Fruit fly (Drosophila melanogaster) whole organism, embryonic: Measurements from ENCODE around the gene CG10638.

Experiments used
- Adf1 ChIP-seq: fragments of 200-800 bp; sonication (Bioruptor generic); IDR thresholded peaks from 2 replicates; pipeline ENCODE4 v1.3.6; 2022; ENCODE audit warnings: missing biosample characterization, missing genetic modification characterization
- Antp ChIP-seq: fragments of 200-800 bp; sonication (Bioruptor generic); optimal IDR thresholded peaks from 3 replicates; lab custom pipeline; 2016; ENCODE audit warnings: missing biosample characterization, missing genetic modification characterization
- B-H2 ChIP-seq: fragments of 200-800 bp; sonication (Bioruptor generic); optimal IDR thresholded peaks from 2 replicates; lab custom pipeline; 2018; ENCODE audit warnings: missing biosample characterization, mild to moderate bottlenecking, missing genetic modification characterization
- BtbVII ChIP-seq: fragments of 200-800 bp; sonication (Bioruptor generic); optimal IDR thresholded peaks from 3 replicates; lab custom pipeline; 2017; ENCODE audit warnings: missing biosample characterization, mild to moderate bottlenecking, missing genetic modification characterization
- CG10366 ChIP-seq: fragments of 200-800 bp; sonication (Bioruptor generic); IDR thresholded peaks from 2 replicates; pipeline ENCODE4 v1.3.6; 2022; ENCODE audit warnings: missing biosample characterization, missing genetic modification characterization
- CG10543 ChIP-seq: fragments of 200-800 bp; sonication (Bioruptor generic); optimal IDR thresholded peaks from 3 replicates; lab custom pipeline; 2017; ENCODE audit warnings: missing biosample characterization, mild to moderate bottlenecking, missing genetic modification characterization, moderate library complexity
- CG12744 ChIP-seq: fragments of 200-800 bp; sonication (Bioruptor generic); optimal IDR thresholded peaks from 2 replicates; lab custom pipeline; 2016; ENCODE audit warnings: missing biosample characterization, missing genetic modification characterization
- CG13775 ChIP-seq: fragments of 200-800 bp; sonication (Bioruptor generic); optimal IDR thresholded peaks from 3 replicates; lab custom pipeline; 2017; ENCODE audit warnings: missing biosample characterization, mild to moderate bottlenecking, missing genetic modification characterization
- CG15696 ChIP-seq: fragments of 200-800 bp; sonication (Bioruptor generic); optimal IDR thresholded peaks from 2 replicates; lab custom pipeline; 2019; ENCODE audit warnings: missing biosample characterization, mild to moderate bottlenecking, missing genetic modification characterization, moderate library complexity
- CG17359 ChIP-seq: fragments of 200-800 bp; sonication (Bioruptor generic); optimal IDR thresholded peaks from 3 replicates; lab custom pipeline; 2018; ENCODE audit warnings: missing biosample characterization, mild to moderate bottlenecking, missing genetic modification characterization, moderate library complexity
- CG18011 ChIP-seq: fragments of 200-800 bp; sonication (Bioruptor generic); optimal IDR thresholded peaks from 2 replicates; lab custom pipeline; 2017; ENCODE audit warnings: missing biosample characterization, missing genetic modification characterization, mild to moderate bottlenecking, moderate library complexity, missing genotype
- CG2199 ChIP-seq: fragments of 200-800 bp; sonication (Bioruptor generic); IDR thresholded peaks from 3 replicates; pipeline ENCODE4 v1.3.6; 2022; ENCODE audit warnings: missing biosample characterization, missing genetic modification characterization
- CG2889 ChIP-seq: fragments of 200-800 bp; sonication (Bioruptor generic); IDR thresholded peaks from 3 replicates; pipeline ENCODE4 v1.3.6; 2022; ENCODE audit warnings: missing biosample characterization, missing genetic modification characterization
- CG3847 ChIP-seq: fragments of 200-800 bp; sonication (Bioruptor generic); IDR thresholded peaks from 2 replicates; pipeline ENCODE4 v1.3.6; 2022; ENCODE audit warnings: missing biosample characterization, missing genetic modification characterization
- CG6254 ChIP-seq: fragments of 200-800 bp; sonication (Bioruptor generic); optimal IDR thresholded peaks from 3 replicates; lab custom pipeline; 2017; ENCODE audit warnings: mild to moderate bottlenecking, missing biosample characterization, missing genetic modification reagents, missing genetic modification characterization
- CG7963 ChIP-seq: fragments of 200-800 bp; sonication (Bioruptor generic); IDR thresholded peaks from 3 replicates; pipeline ENCODE4 v1.3.6; 2022; ENCODE audit warnings: missing biosample characterization, missing genetic modification characterization; ENCODE audit not compliant: partially characterized antibody
- CG7987 ChIP-seq: fragments of 200-800 bp; sonication (Bioruptor generic); optimal IDR thresholded peaks from 2 replicates; lab custom pipeline; 2018; ENCODE audit warnings: missing biosample characterization, mild to moderate bottlenecking, missing genetic modification characterization, moderate library complexity
- CG8359 ChIP-seq: fragments of 200-800 bp; sonication (Bioruptor generic); optimal IDR thresholded peaks from 2 replicates; lab custom pipeline; 2017; ENCODE audit warnings: missing biosample characterization, mild to moderate bottlenecking, missing genetic modification characterization, borderline replicate concordance
- CG8478 ChIP-seq: fragments of >200 bp; optimal IDR thresholded peaks from 2 replicates; lab custom pipeline; 2018
- Camta ChIP-seq: fragments of 200-800 bp; sonication (Bioruptor generic); optimal IDR thresholded peaks from 2 replicates; lab custom pipeline; 2016; ENCODE audit warnings: missing biosample characterization, missing genetic modification characterization
- D19A ChIP-seq: fragments of 200-800 bp; optimal IDR thresholded peaks from 3 replicates; lab custom pipeline; 2019; ENCODE audit warnings: missing biosample characterization, mild to moderate bottlenecking, missing genetic modification characterization, moderate library complexity
- Dip2 ChIP-seq: fragments of 200-800 bp; sonication (Bioruptor generic); IDR thresholded peaks from 2 replicates; pipeline ENCODE4 v1.3.6; 2022; ENCODE audit warnings: missing biosample characterization, missing genetic modification characterization
- E2f1 ChIP-seq: fragments of 200-800 bp; sonication (Bioruptor generic); IDR thresholded peaks from 2 replicates; pipeline ENCODE4 v1.3.6; 2022; ENCODE audit warnings: missing biosample characterization, missing genetic modification characterization
- Elba2 ChIP-seq: fragments of 200-800 bp; sonication (Bioruptor generic); optimal IDR thresholded peaks from 3 replicates; lab custom pipeline; 2016; ENCODE audit warnings: missing biosample characterization, missing genetic modification characterization
- Fer2 ChIP-seq: fragments of 200-800 bp; sonication (Bioruptor generic); optimal IDR thresholded peaks from 2 replicates; lab custom pipeline; 2018; ENCODE audit warnings: missing biosample characterization, mild to moderate bottlenecking, missing genetic modification characterization, moderate library complexity
- Hey ChIP-seq: fragments of 200-800 bp; sonication (Bioruptor generic); optimal IDR thresholded peaks from 3 replicates; lab custom pipeline; 2018; ENCODE audit warnings: missing biosample characterization, mild to moderate bottlenecking, missing genetic modification characterization
- Mad ChIP-seq: fragments of 200-800 bp; sonication (Bioruptor generic); optimal IDR thresholded peaks from 2 replicates; lab custom pipeline; 2016; ENCODE audit warnings: missing biosample characterization, missing genetic modification characterization
- Mes4 ChIP-seq: fragments of 200-800 bp; sonication (Bioruptor generic); optimal IDR thresholded peaks from 2 replicates; lab custom pipeline; 2016; ENCODE audit warnings: missing biosample characterization, missing genetic modification characterization
- Sox102F ChIP-seq: fragments of 200-800 bp; sonication (Bioruptor generic); optimal IDR thresholded peaks from 2 replicates; lab custom pipeline; 2018; ENCODE audit warnings: missing biosample characterization, mild to moderate bottlenecking, missing genetic modification characterization, moderate library complexity
- TFAM ChIP-seq: fragments of 200-800 bp; sonication (Bioruptor generic); optimal IDR thresholded peaks from 2 replicates; lab custom pipeline; 2017; ENCODE audit warnings: missing biosample characterization, missing genetic modification characterization, inconsistent platforms
- aop ChIP-seq: fragments of 200-800 bp; sonication (Bioruptor generic); IDR thresholded peaks from 2 replicates; pipeline ENCODE4 v1.3.6; 2022; ENCODE audit warnings: missing biosample characterization, missing genetic modification characterization
- bbx ChIP-seq: fragments of 200-800 bp; sonication (Bioruptor generic); IDR thresholded peaks from 2 replicates; pipeline ENCODE4 v1.3.6; 2022; ENCODE audit warnings: missing biosample characterization, missing genetic modification characterization; ENCODE audit not compliant: partially characterized antibody
- cad ChIP-seq: fragments of >200 bp; optimal IDR thresholded peaks from 2 replicates; lab custom pipeline; 2017; ENCODE audit warnings: missing biosample characterization, missing genetic modification characterization
- danr ChIP-seq: fragments of 200-800 bp; sonication (Bioruptor generic); IDR thresholded peaks from 2 replicates; pipeline ENCODE4 v1.3.6; 2022; ENCODE audit warnings: missing biosample characterization, missing genetic modification characterization
- dpn ChIP-seq, 2 experiments: fragments of 200-800 bp; sonication (Bioruptor generic); optimal IDR thresholded peaks; 3 replicates each; lab custom pipeline; 2016; ENCODE audit warnings: missing biosample characterization in 2 of 2, missing genetic modification characterization in 2 of 2
- fu2 ChIP-seq: fragments of 200-800 bp; sonication (Bioruptor generic); optimal IDR thresholded peaks from 2 replicates; lab custom pipeline; 2016; ENCODE audit warnings: missing biosample characterization, missing genetic modification characterization
- gcm ChIP-seq: fragments of 200-800 bp; sonication (Bioruptor generic); optimal IDR thresholded peaks from 2 replicates; lab custom pipeline; 2019; ENCODE audit warnings: missing biosample characterization, mild to moderate bottlenecking, missing genetic modification characterization, moderate library complexity
- gcm2 ChIP-seq: fragments of 200-800 bp; sonication (Bioruptor generic); optimal IDR thresholded peaks from 2 replicates; lab custom pipeline; 2016; ENCODE audit warnings: missing biosample characterization, missing genetic modification characterization
- h ChIP-seq: fragments of >200 bp; optimal IDR thresholded peaks from 2 replicates; lab custom pipeline; 2017
- her ChIP-seq: fragments of 200-800 bp; sonication (Bioruptor generic); optimal IDR thresholded peaks from 2 replicates; lab custom pipeline; 2016; ENCODE audit warnings: missing biosample characterization, missing genetic modification characterization
- ken ChIP-seq: fragments of 200-800 bp; sonication (Bioruptor generic); IDR thresholded peaks from 3 replicates; pipeline ENCODE4 v1.3.6; 2022; ENCODE audit warnings: missing biosample characterization, missing genetic modification characterization
- mam ChIP-seq: fragments of 200-800 bp; sonication (Bioruptor generic); optimal IDR thresholded peaks from 3 replicates; lab custom pipeline; 2016; ENCODE audit warnings: missing biosample characterization, missing genetic modification characterization
- pnt ChIP-seq: fragments of 200-800 bp; sonication (Bioruptor generic); optimal IDR thresholded peaks from 3 replicates; lab custom pipeline; 2016; ENCODE audit warnings: missing biosample characterization, missing genetic modification characterization
- pum ChIP-seq: fragments of 200-800 bp; sonication (Bioruptor generic); optimal IDR thresholded peaks from 2 replicates; lab custom pipeline; 2016; ENCODE audit warnings: missing biosample characterization, missing genetic modification characterization
- repo ChIP-seq: fragments of 200-800 bp; sonication (Bioruptor generic); optimal IDR thresholded peaks from 2 replicates; lab custom pipeline; 2016; ENCODE audit warnings: missing biosample characterization, missing genetic modification characterization
- sd ChIP-seq: fragments of 200-800 bp; sonication (Bioruptor generic); optimal IDR thresholded peaks from 3 replicates; lab custom pipeline; 2018; ENCODE audit warnings: missing biosample characterization, mild to moderate bottlenecking, missing genetic modification characterization, moderate library complexity
- sens-2 ChIP-seq: fragments of 200-800 bp; sonication (Bioruptor generic); IDR thresholded peaks from 2 replicates; pipeline ENCODE4 v1.3.6; 2022; ENCODE audit warnings: missing biosample characterization, missing genetic modification characterization
- shn ChIP-seq: fragments of 200-800 bp; sonication (Bioruptor generic); optimal IDR thresholded peaks from 3 replicates; lab custom pipeline; 2016; ENCODE audit warnings: missing biosample characterization, missing genetic modification characterization
- sim ChIP-seq: fragments of 200-800 bp; sonication (Bioruptor generic); IDR thresholded peaks from 2 replicates; pipeline ENCODE4 v1.3.6; 2022; ENCODE audit warnings: missing biosample characterization, missing genetic modification characterization
- ssp ChIP-seq: fragments of 200-800 bp; sonication (Bioruptor generic); IDR thresholded peaks from 2 replicates; pipeline ENCODE4 v1.3.6; 2022; ENCODE audit warnings: missing biosample characterization, missing genetic modification characterization
- stwl ChIP-seq: fragments of 200-800 bp; sonication (Bioruptor generic); optimal IDR thresholded peaks from 3 replicates; lab custom pipeline; 2018; ENCODE audit warnings: missing biosample characterization, mild to moderate bottlenecking, missing genetic modification characterization, moderate library complexity
- zfh1 ChIP-seq: fragments of 200-800 bp; sonication (Bioruptor generic); IDR thresholded peaks from 3 replicates; pipeline ENCODE4 v1.3.6; 2022; ENCODE audit warnings: missing biosample characterization, missing genetic modification characterization

CG10638 gene

DNA sequence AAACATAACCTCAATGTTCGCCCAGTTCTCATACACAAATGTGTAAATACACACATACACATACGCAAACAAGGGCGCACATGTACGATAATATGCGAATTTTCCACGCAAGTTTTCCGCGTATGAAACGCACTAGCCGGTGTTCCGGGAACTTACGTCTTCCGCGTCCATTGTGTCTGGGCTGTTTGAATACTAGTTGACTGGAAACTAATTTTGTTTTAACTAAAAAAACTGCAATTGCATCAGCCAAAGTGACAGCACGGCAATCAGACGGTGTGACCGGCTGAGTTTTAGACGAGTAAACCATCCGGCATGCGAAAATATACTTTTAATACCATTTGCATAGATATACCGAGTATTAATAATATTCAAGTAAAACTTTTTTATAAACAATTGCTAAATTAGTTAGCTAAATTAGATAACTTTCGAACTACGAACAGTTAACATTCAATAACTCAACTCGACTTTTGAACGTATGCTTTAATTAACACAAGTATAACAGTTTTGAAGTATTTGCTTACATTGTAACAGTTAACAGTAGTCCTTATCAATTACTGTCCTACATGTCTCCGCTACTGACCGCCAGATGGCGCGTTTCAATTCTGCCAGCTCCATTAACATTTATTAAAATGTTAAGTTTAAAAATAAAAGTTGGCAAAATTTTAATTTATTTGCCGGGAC lies 25.5 kb upstream of the CG10638 start, which contains the start of gene eIF2beta (continued):
- peak; percentile 22 for TF ChIP-seq gcm (GFP tag; lab: Kevin White, UChicago)
- TF ChIP-seq ken (GFP tag; lab: Robert Waterston, UW): no peak
- TF ChIP-seq dpn (GFP tag; optimal IDR thresholded peaks at IDR 0.05; lab: Kevin White, UChicago): peak in 1 of 2 experiments; percentile 18
- TF ChIP-seq CG6254 (GFP tag; lab: Kevin White, UChicago): peak; percentile 80
- no peak for TF ChIP-seq CG8359 (GFP tag; lab: Kevin White, UChicago)
- no peak for TF ChIP-seq CG8478 (lab: Kevin White, UChicago)
- TF ChIP-seq shn: no peak
- no peak for TF ChIP-seq zfh1 (GFP tag; lab: Robert Waterston, UW)
- no peak for TF ChIP-seq TFAM (GFP tag; lab: Kevin White, UChicago)
- no peak for TF ChIP-seq repo (GFP tag; lab: Kevin White, UChicago)
- TF ChIP-seq danr (GFP tag; lab: Robert Waterston, UW): no peak
- TF ChIP-seq ssp (GFP tag; lab: Robert Waterston, UW): no peak
- peak; percentile 15 for TF ChIP-seq Camta (GFP tag; lab: Kevin White, UChicago)
- peak; percentile 63 for TF ChIP-seq sd (tag; lab: Kevin White, UChicago)
- TF ChIP-seq stwl (tag; lab: Kevin White, UChicago): peak; percentile 46
- no peak for TF ChIP-seq CG12744 (GFP tag; lab: Kevin White, UChicago)
- TF ChIP-seq bbx: no peak
- TF ChIP-seq CG17359 (tag; lab: Kevin White, UChicago): peak; percentile 45
- TF ChIP-seq B-H2: no peak
- TF ChIP-seq CG2889 (GFP tag; lab: Robert Waterston, UW): no peak
- no peak for TF ChIP-seq cad (GFP tag; lab: Kevin White, UChicago)
- TF ChIP-seq aop (GFP tag; lab: Robert Waterston, UW): no peak
- peak; percentile 18 for TF ChIP-seq CG15696 (tag; lab: Kevin White, UChicago)
- TF ChIP-seq CG13775 (GFP tag; lab: Kevin White, UChicago): peak; percentile 38
- no peak for TF ChIP-seq Elba2 (GFP tag; lab: Kevin White, UChicago)
- peak; percentile 27 for TF ChIP-seq CG10543 (GFP tag; lab: Kevin White, UChicago)
- no peak for TF ChIP-seq Antp (GFP tag; lab: Kevin White, UChicago)
- no peak for TF ChIP-seq mam (GFP tag; lab: Kevin White, UChicago)
- peak; percentile 41 for TF ChIP-seq D19A
- TF ChIP-seq h (lab: Kevin White, UChicago): no peak
- TF ChIP-seq BtbVII: peak; percentile 51
- peak; percentile 39 for TF ChIP-seq Mes4 (GFP tag; lab: Kevin White, UChicago)
- no peak for TF ChIP-seq CG18011 (GFP tag; lab: Kevin White, UChicago)
- no peak for TF ChIP-seq Fer2
- TF ChIP-seq gcm2 (GFP tag; lab: Kevin White, UChicago): no peak
- TF ChIP-seq CG3847 (GFP tag; lab: Robert Waterston, UW): no peak
- no peak for TF ChIP-seq E2f1 (GFP tag; lab: Robert Waterston, UW)
- TF ChIP-seq sens-2 (GFP tag; lab: Robert Waterston, UW): no peak
- no peak; the same call in 1 of the 2 replicates for TF ChIP-seq Adf1 (GFP tag; lab: Robert Waterston, UW)
- no peak for TF ChIP-seq Dip2
- TF ChIP-seq CG7963 (GFP tag; lab: Robert Waterston, UW): no peak
- TF ChIP-seq pum (GFP tag; lab: Kevin White, UChicago): no peak
- peak; percentile 18 for TF ChIP-seq fu2 (GFP tag; lab: Kevin White, UChicago)
- TF ChIP-seq Mad (GFP tag; lab: Kevin White, UChicago): no peak
- TF ChIP-seq Sox102F (GFP tag; lab: Kevin White, UChicago): peak; percentile 31
- TF ChIP-seq CG2199 (GFP tag; lab: Robert Waterston, UW): no peak
- no peak for TF ChIP-seq her (GFP tag; lab: Kevin White, UChicago)
- TF ChIP-seq CG7987 (GFP tag; lab: Kevin White, UChicago): peak; percentile 76
- no peak for TF ChIP-seq Hey (tag; lab: Kevin White, UChicago)
- 0 out of 2 replicates have a peak, but pooled peaks have one; percentile 8 for TF ChIP-seq sim (GFP tag; lab: Robert Waterston, UW)
- TF ChIP-seq CG10366: no peak
- no peak for TF ChIP-seq pnt (GFP tag; lab: Kevin White, UChicago)
